Worm (Caenorhabditis elegans): ENCODE results near the gene K11H12.7.

K11H12.7 gene

DNA sequence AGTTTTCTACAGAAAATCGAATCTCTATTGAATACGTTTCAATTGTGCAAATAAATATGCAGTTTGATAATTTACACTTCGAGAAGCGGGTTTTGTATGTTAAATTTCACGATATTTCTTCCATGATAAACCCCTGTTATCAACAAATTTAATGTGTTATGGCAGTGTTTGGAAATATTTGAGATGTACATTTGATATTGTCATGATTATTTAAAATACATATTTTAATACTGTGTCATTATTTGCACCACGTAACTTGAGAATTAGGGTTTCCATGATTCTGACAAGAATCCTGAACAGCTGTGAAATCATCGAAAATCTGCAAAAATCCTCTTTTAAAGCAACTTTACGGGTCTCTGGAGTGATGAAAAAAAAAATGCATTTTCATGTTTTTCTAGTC, 5.1 kb downstream of the K11H12.7 start, which contains the start of gene K11H12.11:
K11H12.11 (minus strand) TSS at position 101 of the 400 bp plus-strand sequence.
- TF ChIP-seq fos-1 (tag; optimal IDR thresholded peaks at IDR 0.05) (peak; percentile 2), nhr-12 (tag; optimal IDR thresholded peaks at IDR 0.05) (no peak), nhr-23 (tag; optimal IDR thresholded peaks at IDR 0.05) (no peak), Y55F3AM.14 (GFP tag; optimal IDR thresholded peaks at IDR 0.05) (no peak)

DNA sequence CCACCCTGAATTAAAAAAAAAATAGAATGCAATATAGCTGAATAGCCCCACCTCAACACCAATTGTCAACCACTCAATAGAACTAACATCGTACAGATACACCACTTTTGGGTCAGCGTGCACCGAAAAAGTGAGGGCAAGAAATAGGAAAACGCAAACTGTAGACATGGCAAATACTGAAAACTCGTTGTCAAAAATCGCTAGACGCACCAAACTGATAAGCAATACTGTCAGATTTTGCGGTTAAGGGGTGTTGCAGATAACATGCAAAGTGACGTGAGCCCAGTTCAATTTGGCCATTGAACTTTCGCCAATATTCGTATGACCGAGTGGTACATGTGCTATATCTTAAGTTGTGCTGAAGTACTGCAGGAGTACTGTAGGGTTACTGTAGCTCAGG, 8.0 kb downstream of the K11H12.7 start, which contains the start of gene K11H12.3:
K11H12.3 (minus strand) TSS at position 168 of the 400 bp plus-strand sequence.
- TF ChIP-seq sma-9 (GFP tag; optimal IDR thresholded peaks at IDR 0.05) (peak; percentile 58), sma-9 (tag; optimal IDR thresholded peaks at IDR 0.05) (no peak), nhr-77 (tag; optimal IDR thresholded peaks at IDR 0.05) (no peak), fos-1 (tag; optimal IDR thresholded peaks at IDR 0.05) (peak; percentile 81)

DNA sequence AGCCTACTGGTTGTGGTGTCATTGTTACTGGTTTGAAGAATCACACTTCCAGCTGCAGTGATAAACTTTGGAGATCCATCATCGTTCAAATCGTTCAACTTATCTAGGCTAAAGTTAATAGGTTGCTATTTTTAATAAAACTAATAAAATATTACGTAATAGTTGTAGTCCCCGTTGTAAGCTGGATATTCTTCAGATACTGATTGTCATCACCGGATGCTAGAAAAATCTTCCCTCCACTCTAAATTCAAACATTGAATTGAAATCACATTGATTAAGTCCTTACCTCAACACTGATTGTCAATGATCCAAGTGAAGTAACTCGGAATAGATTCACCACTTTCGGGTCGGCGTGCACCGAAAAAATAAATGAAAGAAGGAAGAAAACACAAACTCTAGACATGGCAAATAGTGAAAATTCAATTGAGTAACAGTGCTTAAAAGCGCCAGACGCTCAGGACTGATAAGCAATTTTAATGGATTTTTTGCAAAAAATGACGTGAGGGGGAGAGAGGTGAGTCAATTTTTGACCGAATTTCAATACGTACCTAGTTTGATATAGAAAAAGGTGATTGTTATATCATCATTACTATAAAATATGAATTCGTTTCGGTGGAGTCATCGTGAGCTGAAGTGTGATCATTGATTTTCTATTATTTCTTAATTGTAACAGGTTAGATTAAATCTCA, 10.3 kb downstream of the K11H12.7 start, which contains the start of the genes K11H12.4 and K11H12.10:
K11H12.4 (minus strand) TSS at position 413 of the 689 bp plus-strand sequence.
K11H12.10 (plus strand) TSS at position 605 of the 689 bp plus-strand sequence.
- no peak for TF ChIP-seq C34F6.9 (tag; optimal IDR thresholded peaks at IDR 0.05)
- TF ChIP-seq alr-1 (tag; optimal IDR thresholded peaks at IDR 0.05) = no peak
- peak; percentile 81 for TF ChIP-seq fos-1 (tag; optimal IDR thresholded peaks at IDR 0.05)
- TF ChIP-seq nhr-77 (tag; optimal IDR thresholded peaks at IDR 0.05) = no peak

DNA sequence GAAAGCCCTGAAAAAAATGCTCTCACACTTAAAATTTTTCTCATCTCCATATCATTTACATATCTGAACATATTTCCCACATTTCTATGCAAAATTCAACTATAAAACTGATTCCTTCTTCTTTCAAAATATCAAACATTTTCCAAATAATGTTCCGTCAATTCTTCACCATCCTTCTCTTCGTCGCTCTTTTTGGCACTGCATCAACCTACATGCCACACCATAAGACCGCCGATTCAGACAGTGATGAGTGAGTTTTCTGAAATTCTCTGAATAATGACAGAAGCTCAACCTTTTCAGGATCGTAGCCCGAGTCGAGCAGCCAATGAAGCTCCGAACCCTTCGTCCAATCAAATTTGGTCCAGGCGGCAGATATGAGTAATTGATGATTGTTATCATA, 11.0 kb downstream of the K11H12.7 start, which contains the start of gene K11H12.5:
K11H12.5 (plus strand) TSS at position 301 of the 400 bp plus-strand sequence.
- no peak for TF ChIP-seq nhr-237 (tag; optimal IDR thresholded peaks at IDR 0.05)
- no peak for TF ChIP-seq blmp-1 (tag; optimal IDR thresholded peaks at IDR 0.05; ENCODE audit: insufficient read depth)
- no peak for TF ChIP-seq ceh-82 (tag; optimal IDR thresholded peaks at IDR 0.05)
- no peak for TF ChIP-seq nhr-10 (tag; optimal IDR thresholded peaks at IDR 0.05)
- TF ChIP-seq nhr-23 (tag; optimal IDR thresholded peaks at IDR 0.05) = no peak
- TF ChIP-seq lin-13 (GFP tag; optimal IDR thresholded peaks at IDR 0.05) = no peak
- TF ChIP-seq lin-39 (tag; optimal IDR thresholded peaks at IDR 0.05) = no peak
- no peak for TF ChIP-seq nhr-12 (tag; optimal IDR thresholded peaks at IDR 0.05)
- TF ChIP-seq lsy-2 (tag; optimal IDR thresholded peaks at IDR 0.05) = no peak
- no peak for TF ChIP-seq nhr-129 (tag; optimal IDR thresholded peaks at IDR 0.05)
- TF ChIP-seq R02D3.7 (tag; optimal IDR thresholded peaks at IDR 0.05) = no peak
- no peak for TF ChIP-seq fos-1 (tag; optimal IDR thresholded peaks at IDR 0.05)
- TF ChIP-seq elt-3 (tag; optimal IDR thresholded peaks at IDR 0.05) = no peak
- TF ChIP-seq mdl-1 (tag; optimal IDR thresholded peaks at IDR 0.05) = no peak
- no peak for TF ChIP-seq peb-1 (tag; optimal IDR thresholded peaks at IDR 0.05)

DNA sequence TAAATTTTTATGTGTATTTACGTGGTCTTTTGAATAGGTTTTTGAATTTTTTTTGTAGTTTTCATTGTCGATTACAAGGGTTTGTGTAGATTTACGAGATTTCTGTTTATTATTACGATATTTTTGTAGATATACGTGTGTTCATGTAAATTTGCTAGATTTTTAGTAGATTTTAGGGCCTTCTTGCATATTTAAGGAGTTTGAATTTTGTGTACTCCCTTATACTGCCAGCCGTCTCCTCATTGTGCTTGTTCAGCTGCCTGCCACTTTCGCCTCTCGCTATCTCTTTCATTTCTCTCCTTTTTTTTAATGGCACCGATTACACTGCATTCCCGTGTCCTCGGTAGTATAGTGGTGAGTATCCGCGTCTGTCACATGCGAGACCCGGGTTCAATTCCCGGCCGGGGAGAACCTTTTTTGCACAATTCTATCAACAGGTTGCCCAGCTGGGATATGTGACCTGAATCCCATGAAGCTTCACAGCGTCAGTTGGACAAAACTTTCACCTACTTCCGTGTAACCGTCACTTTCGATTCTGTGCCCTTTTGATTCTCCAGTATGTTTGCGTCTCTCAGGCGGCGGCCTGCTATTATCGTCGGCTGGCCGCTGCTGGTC, 17.5 kb downstream of the K11H12.7 start:
- TF ChIP-seq sem-4 (tag; optimal IDR thresholded peaks at IDR 0.05) (peak; percentile 4), unc-55 (GFP tag; optimal IDR thresholded peaks at IDR 0.05) (peak; percentile 63), Y55F3AM.14 (GFP tag; optimal IDR thresholded peaks at IDR 0.05) (peak; percentile 65), nhr-129 (tag; optimal IDR thresholded peaks at IDR 0.05) (peak; percentile 79), aly-2 (tag; optimal IDR thresholded peaks at IDR 0.05) (no peak), R02D3.7 (tag; optimal IDR thresholded peaks at IDR 0.05) (no peak), ztf-1 (GFP tag; conservative IDR thresholded peaks at IDR 0.05) (no peak), lsy-2 (tag; optimal IDR thresholded peaks at IDR 0.05) (peak in 1 of 2 experiments; percentile 36), F13H6.1 (tag; optimal IDR thresholded peaks at IDR 0.05) (peak; percentile 58), nhr-21 (tag; optimal IDR thresholded peaks at IDR 0.05) (peak; percentile 81), C34F6.9 (tag; optimal IDR thresholded peaks at IDR 0.05) (peak; percentile 50), mdl-1 (tag; optimal IDR thresholded peaks at IDR 0.05) (peak; percentile 12 to 15), mab-5 (tag; optimal IDR thresholded peaks at IDR 0.05) (no peak), lin-13 (GFP tag; optimal IDR thresholded peaks at IDR 0.05) (no peak), zag-1 (tag; optimal IDR thresholded peaks at IDR 0.05) (no peak), nhr-6 (tag; optimal IDR thresholded peaks at IDR 0.05) (peak; percentile 8), fos-1 (tag; optimal IDR thresholded peaks at IDR 0.05) (peak; percentile 60), ceh-82 (tag; optimal IDR thresholded peaks at IDR 0.05) (no peak), sma-3 (GFP tag; optimal IDR thresholded peaks at IDR 0.05) (peak; percentile 51), nhr-77 (tag; optimal IDR thresholded peaks at IDR 0.05) (peak; percentile 28), lin-11 (tag; optimal IDR thresholded peaks at IDR 0.05) (peak; percentile 20), sma-9 (GFP tag; optimal IDR thresholded peaks at IDR 0.05) (peak; percentile 58), sma-9 (tag; optimal IDR thresholded peaks at IDR 0.05) (no peak), gmeb-1 (tag; optimal IDR thresholded peaks at IDR 0.05) (peak; percentile 69), blmp-1 (tag; optimal IDR thresholded peaks at IDR 0.05; ENCODE audit: insufficient read depth) (peak; percentile 87), nhr-11 (tag; optimal IDR thresholded peaks at IDR 0.05) (peak; percentile 23), crh-2 (tag; optimal IDR thresholded peaks at IDR 0.05) (peak; percentile 44)

Measured in whole organism, L2 larva.